Worm (Caenorhabditis elegans): Measurements from ENCODE around the gene aat-1.

The aat-1 gene

ce11 chrIV:9584352-9584751 is 17.1 kb downstream of the aat-1 start:
- no peak for TF ChIP-seq nhr-11 (tag; optimal IDR thresholded peaks at IDR 0.05)
- TF ChIP-seq nfya-1 (tag; optimal IDR thresholded peaks at IDR 0.05; ENCODE audit: insufficient read depth): no peak
- no peak for TF ChIP-seq ceh-82 (tag; optimal IDR thresholded peaks at IDR 0.05)
- no peak for TF ChIP-seq lsy-12 (tag; optimal IDR thresholded peaks at IDR 0.05)
- no peak for TF ChIP-seq fkh-10 (GFP tag; optimal IDR thresholded peaks at IDR 0.05)
- no peak for TF ChIP-seq sea-2 (GFP tag; optimal IDR thresholded peaks at IDR 0.05)
- no peak for TF ChIP-seq elt-3 (tag; optimal IDR thresholded peaks at IDR 0.05)

ce11 chrIV:9580021-9580420 is 21.5 kb downstream of the aat-1 start, which contains the start of gene npr-2:
Gene npr-2 (minus strand): TSS chrIV:9580121.
- TF ChIP-seq pqm-1 (tag; optimal IDR thresholded peaks at IDR 0.05) (no peak), elt-2 (tag; optimal IDR thresholded peaks at IDR 0.05) (no peak), R02D3.7 (tag; optimal IDR thresholded peaks at IDR 0.05) (no peak), lsy-12 (tag; optimal IDR thresholded peaks at IDR 0.05) (no peak), nhr-28 (tag; optimal IDR thresholded peaks at IDR 0.05) (no peak), nhr-76 (tag; optimal IDR thresholded peaks at IDR 0.05) (no peak), lin-39 (tag; optimal IDR thresholded peaks at IDR 0.05) (no peak), lin-15B (tag; optimal IDR thresholded peaks at IDR 0.05) (no peak), mdl-1 (tag; optimal IDR thresholded peaks at IDR 0.05) (no peak), nhr-67 (tag; optimal IDR thresholded peaks at IDR 0.05) (no peak), zag-1 (tag; optimal IDR thresholded peaks at IDR 0.05) (no peak), ama-1 (optimal IDR thresholded peaks at IDR 0.05) (no peak), snpc-4 (tag; optimal IDR thresholded peaks at IDR 0.05) (no peak), jun-1 (tag; optimal IDR thresholded peaks at IDR 0.05) (no peak)

ce11 chrIV:9566505-9566904 is 35.0 kb downstream of the aat-1 start, which contains the start of gene lron-14:
Gene lron-14 (minus strand): TSS chrIV:9566605.
- TF ChIP-seq tbx-2 (tag; optimal IDR thresholded peaks at IDR 0.05) (no peak), mml-1 (tag; optimal IDR thresholded peaks at IDR 0.05) (no peak), aly-2 (tag; optimal IDR thresholded peaks at IDR 0.05) (no peak), egl-5 (tag; optimal IDR thresholded peaks at IDR 0.05) (no peak), hmg-11 (tag; optimal IDR thresholded peaks at IDR 0.05) (no peak), elt-2 (tag; optimal IDR thresholded peaks at IDR 0.05) (no peak), nfya-1 (tag; optimal IDR thresholded peaks at IDR 0.05; ENCODE audit: insufficient read depth) (no peak), nhr-43 (tag; optimal IDR thresholded peaks at IDR 0.05; ENCODE audit: poor library complexity, severe bottlenecking) (no peak), pha-4 (tag; optimal IDR thresholded peaks at IDR 0.05) (no peak), nhr-28 (tag; optimal IDR thresholded peaks at IDR 0.05) (no peak), nhr-12 (tag; optimal IDR thresholded peaks at IDR 0.05) (no peak), ceh-82 (tag; optimal IDR thresholded peaks at IDR 0.05) (no peak), nhr-67 (tag; optimal IDR thresholded peaks at IDR 0.05) (no peak), nhr-76 (tag; optimal IDR thresholded peaks at IDR 0.05) (no peak), nhr-23 (tag; optimal IDR thresholded peaks at IDR 0.05) (no peak), ceh-28 (tag; optimal IDR thresholded peaks at IDR 0.05) (no peak)

- no peak for TF ChIP-seq nhr-76 (tag; optimal IDR thresholded peaks at IDR 0.05)
- TF ChIP-seq unc-62 (GFP tag; optimal IDR thresholded peaks at IDR 0.05): no peak
- TF ChIP-seq fos-1 (tag; optimal IDR thresholded peaks at IDR 0.05): no peak
- no peak for TF ChIP-seq nhr-43 (tag; optimal IDR thresholded peaks at IDR 0.05; ENCODE audit: poor library complexity, severe bottlenecking)
Measured at ce11 chrIV:9563529-9564376, 37.7 kb downstream of the aat-1 start.

- TF ChIP-seq ztf-11 (tag; optimal IDR thresholded peaks at IDR 0.05) (no peak), mdl-1 (tag; optimal IDR thresholded peaks at IDR 0.05) (no peak), nhr-43 (tag; optimal IDR thresholded peaks at IDR 0.05; ENCODE audit: poor library complexity, severe bottlenecking) (no peak), unc-39 (tag; optimal IDR thresholded peaks at IDR 0.05) (no peak), jun-1 (tag; optimal IDR thresholded peaks at IDR 0.05) (no peak), aly-2 (tag; optimal IDR thresholded peaks at IDR 0.05) (no peak), eor-1 (tag; optimal IDR thresholded peaks at IDR 0.05) (no peak), snpc-4 (tag; optimal IDR thresholded peaks at IDR 0.05) (no peak), egl-27 (tag; optimal IDR thresholded peaks at IDR 0.05) (no peak), nhr-25 (tag; optimal IDR thresholded peaks at IDR 0.05) (no peak), ceh-16 (tag; optimal IDR thresholded peaks at IDR 0.05) (no peak), lin-15B (tag; optimal IDR thresholded peaks at IDR 0.05) (no peak), nhr-237 (tag; optimal IDR thresholded peaks at IDR 0.05) (no peak), R02D3.7 (tag; optimal IDR thresholded peaks at IDR 0.05) (no peak), pqm-1 (tag; optimal IDR thresholded peaks at IDR 0.05) (no peak)
Measured at ce11 chrIV:9563079-9563478, 38.4 kb downstream of the aat-1 start, which contains the start of gene col-122. Gene col-122 (plus strand): TSS chrIV:9563379.
